Worm (Caenorhabditis elegans) whole organism, late embryonic: ENCODE data around the gene F53F8.7.

Source experiments
- C08G9.2 ChIP-seq: sonication (generic microtip); optimal IDR thresholded peaks from 2 replicates; lab custom pipeline; 2016; ENCODE audit warnings: mild to moderate bottlenecking, missing genetic modification characterization, moderate library complexity, missing compliant biosample characterization
- K02D7.2 ChIP-seq: sonication (generic microtip); optimal IDR thresholded peaks from 2 replicates; lab custom pipeline; 2017; ENCODE audit warnings: mild to moderate bottlenecking, missing genetic modification characterization, missing compliant biosample characterization
- K09A11.1 ChIP-seq: sonication (generic microtip); optimal IDR thresholded peaks from 2 replicates; lab custom pipeline; 2017; ENCODE audit warnings: antibody characterized with exemption, mild to moderate bottlenecking, missing genetic modification characterization, missing compliant biosample characterization; ENCODE audit not compliant: insufficient read depth
- T23F11.4 ChIP-seq: fragments of 200-800 bp; sonication (Bioruptor generic); optimal IDR thresholded peaks from 2 replicates; lab custom pipeline; 2018; ENCODE audit warnings: mild to moderate bottlenecking, missing genetic modification characterization, missing compliant biosample characterization
- Y22D7AL.16 ChIP-seq: sonication (generic microtip); optimal IDR thresholded peaks from 2 replicates; lab custom pipeline; 2016; ENCODE audit warnings: missing genetic modification characterization, missing compliant biosample characterization
- ama-1 ChIP-seq: fragments of 150-350 bp; optimal IDR thresholded peaks from 2 replicates; lab custom pipeline; 2014
- ceh-2 ChIP-seq: sonication (generic microtip); optimal IDR thresholded peaks from 2 replicates; lab custom pipeline; 2016; ENCODE audit warnings: missing genotype, missing genetic modification characterization, missing compliant biosample characterization
- ceh-24 ChIP-seq: sonication (generic microtip); optimal IDR thresholded peaks from 2 replicates; lab custom pipeline; 2016; ENCODE audit warnings: mild to moderate bottlenecking, missing genetic modification characterization, missing compliant biosample characterization
- ceh-30 ChIP-seq: fragments of 150-350 bp; optimal IDR thresholded peaks from 2 replicates; lab custom pipeline; 2014; ENCODE audit warnings: missing biosample characterization, missing genetic modification characterization
- ceh-6 ChIP-seq: fragments of 200-800 bp; sonication (Bioruptor generic); optimal IDR thresholded peaks from 2 replicates; lab custom pipeline; 2018; ENCODE audit warnings: mild to moderate bottlenecking, missing genetic modification characterization, missing compliant biosample characterization
- ceh-9 ChIP-seq: sonication (generic microtip); optimal IDR thresholded peaks from 2 replicates; lab custom pipeline; 2016; ENCODE audit warnings: mild to moderate bottlenecking, missing genetic modification characterization, inconsistent platforms, missing compliant biosample characterization
- dmd-4 ChIP-seq: sonication (generic microtip); optimal IDR thresholded peaks from 2 replicates; lab custom pipeline; 2016; ENCODE audit warnings: borderline replicate concordance, missing genetic modification characterization, missing compliant biosample characterization
- elt-2 ChIP-seq: sonication (generic microtip); optimal IDR thresholded peaks from 2 replicates; lab custom pipeline; 2016; ENCODE audit warnings: missing genetic modification reagents, missing genetic modification characterization, missing compliant biosample characterization
- elt-4 ChIP-seq: sonication (generic microtip); optimal IDR thresholded peaks from 2 replicates; lab custom pipeline; 2016; ENCODE audit warnings: missing genetic modification characterization, missing compliant biosample characterization
- fkh-10 ChIP-seq: fragments of 150-350 bp; optimal IDR thresholded peaks from 2 replicates; lab custom pipeline; 2014; ENCODE audit warnings: missing biosample characterization, missing genetic modification reagents, missing genetic modification characterization
- fkh-6 ChIP-seq: sonication (generic microtip); optimal IDR thresholded peaks from 2 replicates; lab custom pipeline; 2016; ENCODE audit warnings: missing genetic modification characterization, missing compliant biosample characterization
- gmeb-2 ChIP-seq: sonication (generic microtip); optimal IDR thresholded peaks from 2 replicates; lab custom pipeline; 2016; ENCODE audit warnings: missing genetic modification characterization, inconsistent platforms, missing compliant biosample characterization
- hlh-13 ChIP-seq: fragments of 200-800 bp; sonication (Bioruptor generic); optimal IDR thresholded peaks from 2 replicates; lab custom pipeline; 2018; ENCODE audit warnings: mild to moderate bottlenecking, missing genetic modification characterization, missing compliant biosample characterization
- hlh-15 ChIP-seq: sonication (generic microtip); optimal IDR thresholded peaks from 2 replicates; lab custom pipeline; 2016; ENCODE audit warnings: missing genetic modification characterization, missing compliant biosample characterization
- hlh-30 ChIP-seq: sonication (generic microtip); optimal IDR thresholded peaks from 2 replicates; lab custom pipeline; 2017; ENCODE audit warnings: antibody characterized with exemption, missing genetic modification characterization, missing compliant biosample characterization; ENCODE audit not compliant: insufficient read depth
- hlh-6 ChIP-seq: sonication (generic microtip); optimal IDR thresholded peaks from 2 replicates; lab custom pipeline; 2016; ENCODE audit warnings: missing genotype, missing genetic modification characterization, missing compliant biosample characterization
- odd-2 ChIP-seq: sonication (generic microtip); optimal IDR thresholded peaks from 2 replicates; lab custom pipeline; 2017; ENCODE audit warnings: antibody characterized with exemption, mild to moderate bottlenecking, missing genetic modification characterization, missing compliant biosample characterization
- pag-3 ChIP-seq: sonication (generic microtip); optimal IDR thresholded peaks from 2 replicates; lab custom pipeline; 2016; ENCODE audit warnings: missing compliant biosample characterization, missing genetic modification characterization, borderline replicate concordance
- pax-1 ChIP-seq: fragments of 150-350 bp; optimal IDR thresholded peaks from 2 replicates; lab custom pipeline; 2014; ENCODE audit warnings: missing biosample characterization, missing genetic modification characterization
- pha-2 ChIP-seq: sonication (generic microtip); optimal IDR thresholded peaks from 2 replicates; lab custom pipeline; 2017; ENCODE audit warnings: mild to moderate bottlenecking, missing genetic modification characterization, missing compliant biosample characterization
- pqm-1 ChIP-seq: sonication (generic microtip); optimal IDR thresholded peaks from 2 replicates; lab custom pipeline; 2016; ENCODE audit warnings: missing genetic modification characterization, missing compliant biosample characterization
- ref-2 ChIP-seq: sonication (generic microtip); optimal IDR thresholded peaks from 2 replicates; lab custom pipeline; 2016; ENCODE audit warnings: missing genetic modification characterization, missing compliant biosample characterization
- rnt-1 ChIP-seq: sonication (generic microtip); optimal IDR thresholded peaks from 2 replicates; lab custom pipeline; 2016; ENCODE audit warnings: missing genetic modification characterization, missing compliant biosample characterization
- sdc-2 ChIP-seq: sonication (generic microtip); optimal IDR thresholded peaks from 2 replicates; lab custom pipeline; 2016; ENCODE audit warnings: missing genotype, missing genetic modification characterization, missing compliant biosample characterization
- sox-4 ChIP-seq: sonication (generic microtip); optimal IDR thresholded peaks from 2 replicates; lab custom pipeline; 2017; ENCODE audit warnings: mild to moderate bottlenecking, missing genetic modification characterization, inconsistent platforms, missing compliant biosample characterization
- tbx-2 ChIP-seq: sonication (generic microtip); optimal IDR thresholded peaks from 2 replicates; lab custom pipeline; 2016; ENCODE audit warnings: missing genetic modification characterization, missing compliant biosample characterization
- ttx-3 ChIP-seq: sonication (generic microtip); optimal IDR thresholded peaks from 2 replicates; lab custom pipeline; 2016; ENCODE audit warnings: missing genetic modification reagents, missing genetic modification characterization, missing compliant biosample characterization
- unc-3 ChIP-seq, 2 experiments: fragments of 200-800 bp in 1 of 2; sonication (Bioruptor generic) in 1 of 2; sonication (generic microtip) in 1 of 2; conservative IDR thresholded peaks in 1 of 2; optimal IDR thresholded peaks in 1 of 2; 2 replicates each; pipeline versions ENCODE4 v1.3.6 to Lab custom; 2016 to 2022; ENCODE audit warnings: missing compliant biosample characterization in 2 of 2, missing genetic modification characterization in 2 of 2, missing genetic modification reagents in 1 of 2
- unc-42 ChIP-seq: sonication (generic microtip); optimal IDR thresholded peaks from 2 replicates; lab custom pipeline; 2016; ENCODE audit warnings: missing genotype, missing genetic modification characterization, missing compliant biosample characterization
- unc-55 ChIP-seq: sonication (generic microtip); optimal IDR thresholded peaks from 2 replicates; lab custom pipeline; 2017; ENCODE audit warnings: missing biosample characterization, missing genetic modification reagents, missing genetic modification characterization
- zip-5 ChIP-seq: sonication (generic microtip); optimal IDR thresholded peaks from 2 replicates; lab custom pipeline; 2016; ENCODE audit warnings: missing genetic modification characterization, missing compliant biosample characterization

The F53F8.7 gene

DNA sequence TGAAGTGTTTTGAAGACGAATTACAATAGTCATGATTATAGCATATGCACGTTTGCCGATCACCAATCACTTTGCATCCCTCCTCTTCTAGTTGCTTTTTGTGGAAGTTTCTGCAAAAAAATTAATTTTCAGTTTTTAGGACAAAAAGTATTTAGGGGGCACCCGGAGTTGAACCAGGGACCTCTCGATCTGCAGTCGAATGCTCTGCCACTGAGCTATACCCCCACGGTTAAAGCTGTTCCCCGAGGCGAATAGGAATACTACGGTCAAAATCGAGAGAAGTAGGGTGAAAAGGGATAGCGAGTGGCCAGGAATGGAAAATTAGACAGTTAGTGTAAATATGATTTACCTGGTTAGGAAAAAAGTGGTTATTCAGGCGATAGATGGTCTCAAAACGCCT, 4.2 kb downstream of the F53F8.7 start (continued):
- TF ChIP-seq hlh-13 (GFP tag; lab: Kevin White, UChicago): no peak
- no peak for TF ChIP-seq pqm-1 (tag; lab: Kevin White, UChicago)
- no peak for TF ChIP-seq hlh-30
- no peak for TF ChIP-seq odd-2 (tag; lab: Kevin White, UChicago)
- peak; percentile 57 for TF ChIP-seq gmeb-2 (tag; lab: Kevin White, UChicago)
- no peak for TF ChIP-seq fkh-10 (GFP tag; lab: Kevin White, UChicago)
- TF ChIP-seq ref-2 (tag; lab: Kevin White, UChicago): peak; percentile 42
- TF ChIP-seq tbx-2 (tag; lab: Kevin White, UChicago): peak; percentile 45
- TF ChIP-seq pag-3 (tag; lab: Kevin White, UChicago): no peak
- peak; percentile 7 for TF ChIP-seq K02D7.2 (tag; lab: Kevin White, UChicago)
- no peak for TF ChIP-seq ceh-24 (tag; lab: Kevin White, UChicago)
- peak; percentile 3 for TF ChIP-seq zip-5
- TF ChIP-seq pha-2 (tag; lab: Kevin White, UChicago): peak; percentile 87
- TF ChIP-seq unc-42 (tag; lab: Kevin White, UChicago): no peak
- TF ChIP-seq sdc-2 (tag; lab: Kevin White, UChicago): peak; percentile 42
- TF ChIP-seq ceh-2 (tag; lab: Kevin White, UChicago): peak; percentile 18
- no peak for TF ChIP-seq pax-1
- TF ChIP-seq dmd-4 (tag; lab: Kevin White, UChicago): no peak
- peak; percentile 28 for TF ChIP-seq C08G9.2 (tag; lab: Kevin White, UChicago)
- peak; percentile 3 for TF ChIP-seq K09A11.1 (tag; lab: Kevin White, UChicago)
- TF ChIP-seq sox-4 (tag; lab: Kevin White, UChicago): peak; percentile 38
- TF ChIP-seq unc-3 (GFP tag; conservative IDR thresholded peaks at IDR 0.05; lab: Robert Waterston, UW): no peak
- TF ChIP-seq unc-3 (tag; optimal IDR thresholded peaks at IDR 0.05; lab: Kevin White, UChicago): no peak
- no peak for TF ChIP-seq ama-1
- TF ChIP-seq elt-2 (tag; lab: Kevin White, UChicago): peak; percentile 65
- TF ChIP-seq ttx-3 (tag; lab: Kevin White, UChicago): no peak
- no peak for TF ChIP-seq T23F11.4 (GFP tag; lab: Kevin White, UChicago)
- no peak for TF ChIP-seq unc-55 (GFP tag; lab: Kevin White, UChicago)
- peak; percentile 62 for TF ChIP-seq hlh-6 (tag; lab: Kevin White, UChicago)
- peak; percentile 64 for TF ChIP-seq ceh-6
- no peak for TF ChIP-seq hlh-15 (tag; lab: Kevin White, UChicago)
- TF ChIP-seq Y22D7AL.16 (tag; lab: Kevin White, UChicago): no peak

DNA sequence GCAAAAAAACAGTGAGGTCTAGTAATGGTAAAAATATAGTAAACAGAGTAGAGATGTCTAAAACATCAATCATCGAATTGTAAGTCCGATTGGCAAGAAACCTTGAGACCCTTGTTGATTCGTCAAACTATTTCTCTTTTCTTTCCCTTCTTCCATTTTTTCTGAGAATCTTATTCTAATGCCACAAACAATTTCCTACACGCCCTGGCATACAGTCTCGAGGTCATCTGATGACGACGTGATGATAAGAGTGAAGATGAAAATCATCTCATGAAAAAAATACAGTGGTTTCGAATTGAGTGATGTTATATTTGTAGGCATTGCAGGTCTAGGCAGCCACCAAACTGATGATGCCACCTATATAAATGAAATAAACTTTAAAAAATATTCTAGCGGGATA, 5.3 kb downstream of the F53F8.7 start:
- TF ChIP-seq ceh-2 (tag; lab: Kevin White, UChicago): no peak
- no peak for TF ChIP-seq hlh-15 (tag; lab: Kevin White, UChicago)
- no peak for TF ChIP-seq ceh-30 (tag; lab: Kevin White, UChicago)
- TF ChIP-seq K09A11.1 (tag; lab: Kevin White, UChicago): no peak
- no peak for TF ChIP-seq fkh-6 (tag; lab: Kevin White, UChicago)
- TF ChIP-seq elt-4 (tag; lab: Kevin White, UChicago): no peak
- no peak for TF ChIP-seq C08G9.2 (tag; lab: Kevin White, UChicago)
- no peak for TF ChIP-seq Y22D7AL.16 (tag; lab: Kevin White, UChicago)
- TF ChIP-seq ceh-9: no peak
- no peak for TF ChIP-seq hlh-30
- no peak for TF ChIP-seq sox-4 (tag; lab: Kevin White, UChicago)
- no peak for TF ChIP-seq hlh-6 (tag; lab: Kevin White, UChicago)

DNA sequence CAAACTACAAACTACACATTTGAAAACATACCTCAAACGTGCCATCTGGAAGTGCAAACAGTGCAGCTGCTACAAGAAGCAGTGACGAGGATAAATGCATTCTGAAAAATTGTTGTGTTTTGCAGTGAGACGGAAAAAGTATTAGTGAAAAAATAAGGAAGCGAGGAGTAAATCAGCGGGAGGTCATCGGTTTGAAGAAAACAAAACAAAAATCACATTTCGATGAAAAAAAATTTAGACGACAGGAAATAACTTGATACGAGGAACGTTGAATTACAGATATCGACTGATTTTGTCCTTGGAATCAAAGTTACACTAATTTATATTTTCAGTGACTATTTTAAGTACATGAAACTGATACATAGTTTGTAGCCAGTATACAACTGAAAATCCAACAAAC, 6.6 kb downstream of the F53F8.7 start, which contains the start of gene F53F8.4:
Gene F53F8.4, minus strand, starts transcription at position 101 of the 400 bp plus-strand sequence.
- TF ChIP-seq unc-3 (GFP tag; conservative IDR thresholded peaks at IDR 0.05; lab: Robert Waterston, UW) (no peak), unc-3 (tag; optimal IDR thresholded peaks at IDR 0.05; lab: Kevin White, UChicago) (no peak), hlh-6 (tag; lab: Kevin White, UChicago) (no peak), pax-1 (no peak), rnt-1 (tag; lab: Kevin White, UChicago) (no peak), gmeb-2 (tag; lab: Kevin White, UChicago) (no peak), unc-55 (GFP tag; lab: Kevin White, UChicago) (no peak)
